Worm (Caenorhabditis elegans) whole organism, dauer: Measurements from ENCODE around the gene tbc-10.

Experiments
- unc-62 ChIP-seq: sonication (generic microtip); optimal IDR thresholded peaks from 2 replicates; lab custom pipeline; 2017; ENCODE audit warnings: missing biosample characterization, missing genetic modification reagents, missing genetic modification characterization

Gene tbc-10

ce11 chrIII:989558-989957 lies 6.5 kb downstream of the tbc-10 start:
- no peak for TF ChIP-seq unc-62 (GFP tag; lab: Kevin White, UChicago)

ce11 chrIII:991581-991980 lies 8.5 kb downstream of the tbc-10 start, which contains the start of gene trp-2:
Gene trp-2, plus strand, starts transcription at chrIII:991881.
- no peak for TF ChIP-seq unc-62 (GFP tag; lab: Kevin White, UChicago)

DNA sequence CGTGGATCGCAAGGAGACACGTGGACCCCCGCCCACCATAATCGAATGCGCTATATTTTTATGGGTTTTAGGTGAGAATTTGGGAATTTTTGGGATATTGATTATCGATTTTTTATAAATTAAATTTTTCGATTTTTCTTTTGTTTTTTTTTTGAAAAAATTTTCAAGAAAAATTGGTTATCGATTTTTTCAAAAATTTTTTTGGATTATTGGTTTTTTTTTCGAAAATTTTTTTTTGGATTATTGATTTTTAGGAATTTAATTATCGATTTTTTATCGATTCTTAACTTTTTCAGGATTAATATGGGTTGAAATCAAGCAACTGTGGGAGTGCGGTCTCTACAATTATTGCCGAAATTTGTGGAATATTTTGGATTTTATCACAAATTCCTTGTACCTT lies 13.5 kb downstream of the tbc-10 start:
- TF ChIP-seq unc-62 (GFP tag; lab: Kevin White, UChicago) = no peak

DNA sequence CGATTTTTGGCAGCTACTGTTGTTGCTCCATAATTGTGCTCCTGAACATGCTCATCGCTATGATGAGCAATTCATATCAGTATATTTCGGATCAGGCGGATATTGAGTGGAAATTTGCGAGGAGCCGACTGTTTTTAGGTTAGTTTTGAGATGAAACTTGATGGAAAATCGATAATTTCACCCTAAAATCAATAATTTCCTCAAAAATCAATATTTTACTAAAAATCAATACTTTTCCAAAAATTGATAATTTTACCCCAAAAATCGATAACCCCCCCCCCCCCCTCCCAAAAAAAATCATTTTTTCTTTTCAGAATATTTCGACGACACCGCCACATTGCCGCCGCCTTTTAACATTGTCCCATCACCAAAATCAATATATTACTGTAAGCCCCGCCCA lies 15.8 kb downstream of the tbc-10 start:
- no peak for TF ChIP-seq unc-62 (GFP tag; lab: Kevin White, UChicago)

DNA sequence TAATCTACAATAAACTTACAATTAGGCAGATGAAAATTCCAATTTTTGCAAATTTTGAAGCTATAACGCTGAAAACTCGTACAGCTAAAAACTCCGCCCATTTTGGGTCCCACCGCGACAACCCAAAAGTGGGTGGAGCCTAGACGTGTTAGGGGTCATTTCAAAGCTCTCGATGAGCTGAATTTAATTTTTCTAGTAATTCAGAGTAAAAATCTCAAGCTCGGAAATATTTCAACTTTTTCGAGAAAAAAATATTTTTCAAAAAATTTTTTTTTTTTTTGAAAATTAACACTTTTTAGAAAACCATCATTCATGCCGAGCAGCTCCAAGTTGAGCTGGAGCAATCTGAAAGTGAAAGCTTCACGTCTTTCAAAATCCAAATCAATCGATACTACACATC lies 18.2 kb downstream of the tbc-10 start, which contains the start of gene R06B10.7:
R06B10.7 (minus strand) TSS at position 101 of the 400 bp plus-strand sequence.
- no peak for TF ChIP-seq unc-62 (GFP tag; lab: Kevin White, UChicago)

ce11 chrIII:1002510-1002909 lies 19.4 kb downstream of the tbc-10 start, which contains the start of gene clec-150:
Gene clec-150, plus strand, starts transcription at chrIII:1002707.
- no peak for TF ChIP-seq unc-62 (GFP tag; lab: Kevin White, UChicago)

- no peak for TF ChIP-seq unc-62 (GFP tag; lab: Kevin White, UChicago)
Observed at ce11 chrIII:1004464-1004863, 21.4 kb downstream of the tbc-10 start.

- TF ChIP-seq unc-62 (GFP tag; lab: Kevin White, UChicago) = no peak
Observed at ce11 chrIII:1007143-1007905, 24.3 kb downstream of the tbc-10 start.

ce11 chrIII:1008091-1008490 lies 25.0 kb downstream of the tbc-10 start, which contains the start of gene clc-27:
Gene clc-27, plus strand, starts transcription at chrIII:1008391.
- TF ChIP-seq unc-62 (GFP tag; lab: Kevin White, UChicago) = no peak

DNA sequence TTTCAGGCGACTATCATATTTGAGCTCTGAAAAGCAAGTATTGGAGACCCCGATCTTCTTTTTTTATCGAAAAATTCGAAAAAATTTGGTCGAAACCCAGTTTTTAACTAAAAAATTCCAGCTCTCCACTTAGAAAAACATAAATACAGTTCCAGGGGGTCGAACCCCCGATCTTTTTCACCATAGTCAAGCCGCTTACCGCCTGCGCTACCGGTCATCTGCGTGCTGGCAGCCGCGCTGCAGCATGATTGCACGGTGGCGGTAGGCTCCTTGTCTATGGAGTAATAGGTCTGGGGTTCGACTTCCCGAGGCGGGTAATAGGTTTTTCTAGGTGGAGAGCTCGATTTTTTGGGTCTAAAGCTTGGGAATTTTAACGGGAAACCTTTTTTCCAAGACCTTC lies 26.7 kb downstream of the tbc-10 start, which contains the start of gene clc-24:
clc-24 (plus strand) TSS at position 263 of the 400 bp plus-strand sequence.
- TF ChIP-seq unc-62 (GFP tag; lab: Kevin White, UChicago) = no peak

DNA sequence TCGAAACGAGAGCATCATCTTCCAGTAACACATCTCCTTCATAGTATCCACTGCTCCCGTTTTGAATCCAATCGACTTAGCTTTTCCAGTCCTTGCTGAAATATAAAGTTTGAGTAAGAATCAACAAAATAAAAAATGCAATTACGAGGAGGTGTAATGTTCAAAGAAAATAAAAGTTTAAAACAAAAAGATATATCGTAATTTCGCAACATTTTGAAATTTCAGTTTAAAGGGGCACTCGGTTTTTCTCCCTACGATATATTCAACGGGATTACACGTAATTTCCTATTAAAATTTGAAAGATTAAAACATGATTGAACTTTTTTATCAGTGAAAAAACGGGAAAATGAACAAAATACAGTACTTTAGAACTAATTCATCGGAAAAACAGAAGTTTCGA lies 33.0 kb downstream of the tbc-10 start, which contains the start of gene Y34F4.3:
Y34F4.3 (minus strand) TSS at position 101 of the 400 bp plus-strand sequence.
- no peak for TF ChIP-seq unc-62 (GFP tag; lab: Kevin White, UChicago)

- no peak for TF ChIP-seq unc-62 (GFP tag; lab: Kevin White, UChicago)
Observed at ce11 chrIII:1020732-1021131, 37.7 kb downstream of the tbc-10 start, which contains the start of gene clc-23. Gene clc-23, plus strand, starts transcription at chrIII:1020954.

ce11 chrIII:1026261-1026660 lies 43.2 kb downstream of the tbc-10 start, which contains the start of gene clc-25:
Gene clc-25, minus strand, starts transcription at chrIII:1026361.
- TF ChIP-seq unc-62 (GFP tag; lab: Kevin White, UChicago) = no peak

- TF ChIP-seq unc-62 (GFP tag; lab: Kevin White, UChicago) = no peak
Observed at ce11 chrIII:1028233-1028632, 45.2 kb downstream of the tbc-10 start.

DNA sequence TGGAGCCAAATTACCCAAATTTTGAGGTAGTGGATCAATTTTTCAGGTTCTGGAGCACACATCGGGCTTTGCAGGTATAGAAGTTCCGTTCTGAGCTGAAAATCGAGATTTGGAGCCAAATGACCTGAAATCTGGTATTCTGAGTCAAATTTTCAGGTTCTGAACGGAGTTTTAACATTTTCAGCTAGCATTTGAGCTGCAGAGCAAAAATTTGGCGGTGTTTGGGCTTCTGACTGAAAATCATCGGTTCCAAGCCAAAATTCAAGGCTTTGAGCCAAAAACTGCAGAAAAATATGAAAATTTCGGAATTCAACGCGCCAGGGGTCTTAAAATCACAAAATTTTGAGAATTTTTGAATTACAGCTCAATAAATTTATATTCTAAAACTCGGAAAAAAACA lies 47.9 kb downstream of the tbc-10 start, which contains the start of the genes clc-26 and E_BE45912.2:
clc-26 (minus strand) TSS at position 101 of the 400 bp plus-strand sequence.
E_BE45912.2 (minus strand) TSS at position 139 of the 400 bp plus-strand sequence.
- no peak for TF ChIP-seq unc-62 (GFP tag; lab: Kevin White, UChicago)

DNA sequence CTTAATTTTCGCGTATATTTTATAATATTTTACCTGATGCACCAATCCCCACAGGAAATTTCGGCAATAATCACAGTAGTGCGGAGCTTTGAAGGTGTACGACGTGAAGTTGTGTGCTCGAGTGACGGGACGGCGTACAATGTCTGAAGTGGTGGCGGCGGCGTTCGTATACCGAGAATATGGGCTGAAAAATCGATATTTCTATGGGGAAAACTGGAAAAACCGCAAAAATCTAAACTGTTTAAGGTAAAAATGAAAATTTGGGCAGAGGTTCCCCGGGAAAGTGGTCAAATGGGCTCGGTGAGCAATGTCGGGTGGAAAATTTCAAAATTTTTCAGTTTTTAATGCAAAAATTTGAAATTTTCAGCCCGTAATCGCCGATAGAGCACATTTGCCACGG lies 51.8 kb downstream of the tbc-10 start:
- no peak for TF ChIP-seq unc-62 (GFP tag; lab: Kevin White, UChicago)
